Fruit fly (Drosophila melanogaster): ENCODE data around the gene CG10211.

The CG10211 gene

dm6 chr2L:18557965-18558537 lies 40.8 kb downstream of the CG10211 start:
- TF ChIP-seq CG5204 (GFP tag; optimal IDR thresholded peaks at IDR 0.05): peak; percentile 27
- peak; percentile 47 for TF ChIP-seq bab1 (GFP tag; optimal IDR thresholded peaks at IDR 0.05)
- peak; percentile 32 for TF ChIP-seq CG12768 (GFP tag; optimal IDR thresholded peaks at IDR 0.05)
- peak; percentile 70 for TF ChIP-seq CG33017 (tag; optimal IDR thresholded peaks at IDR 0.05)
- TF ChIP-seq Hr96 (GFP tag; optimal IDR thresholded peaks at IDR 0.05): no peak
- peak; percentile 24 for TF ChIP-seq Crg-1 (GFP tag; optimal IDR thresholded peaks at IDR 0.05)
- peak; percentile 53 for TF ChIP-seq CG11617 (GFP tag; optimal IDR thresholded peaks at IDR 0.05)
- TF ChIP-seq CG7101 (tag; optimal IDR thresholded peaks at IDR 0.05): peak; percentile 66
- no peak for TF ChIP-seq Mnt (GFP tag; optimal IDR thresholded peaks at IDR 0.05)
- no peak for TF ChIP-seq Clk (GFP tag; optimal IDR thresholded peaks at IDR 0.05)
- no peak for TF ChIP-seq toe (GFP tag; optimal IDR thresholded peaks at IDR 0.05)
- no peak for TF ChIP-seq ovo (GFP tag; optimal IDR thresholded peaks at IDR 0.05)
- TF ChIP-seq cnc (optimal IDR thresholded peaks at IDR 0.05): no peak
- no peak for TF ChIP-seq CG1620 (GFP tag; optimal IDR thresholded peaks at IDR 0.05)
- peak; percentile 23 for TF ChIP-seq tj (GFP tag; optimal IDR thresholded peaks at IDR 0.05)
- peak; percentile 52 for TF ChIP-seq CG7045 (GFP tag; optimal IDR thresholded peaks at IDR 0.05)
- TF ChIP-seq kay (GFP tag; ENCODE audit: borderline replicate concordance): peak; percentile 70
- peak; percentile 6 for TF ChIP-seq cic (GFP tag; optimal IDR thresholded peaks at IDR 0.05)
- TF ChIP-seq pad (GFP tag; optimal IDR thresholded peaks at IDR 0.05): no peak
- TF ChIP-seq CG14711 (tag; optimal IDR thresholded peaks at IDR 0.05): peak; percentile 65

- TF ChIP-seq cic (GFP tag; optimal IDR thresholded peaks at IDR 0.05) (no peak), CG7045 (GFP tag; optimal IDR thresholded peaks at IDR 0.05) (no peak), CG7101 (tag; optimal IDR thresholded peaks at IDR 0.05) (no peak), CG5204 (GFP tag; optimal IDR thresholded peaks at IDR 0.05) (no peak), cnc (optimal IDR thresholded peaks at IDR 0.05) (no peak), CG12768 (GFP tag; optimal IDR thresholded peaks at IDR 0.05) (no peak), ovo (GFP tag; optimal IDR thresholded peaks at IDR 0.05) (no peak), Mnt (GFP tag; optimal IDR thresholded peaks at IDR 0.05) (no peak), CG14711 (tag; optimal IDR thresholded peaks at IDR 0.05) (no peak), CG1620 (GFP tag; optimal IDR thresholded peaks at IDR 0.05) (no peak), kay (GFP tag; ENCODE audit: borderline replicate concordance) (no peak)
These were observed 41.8 kb downstream of the CG10211 start for dm6 chr2L:18559084-18559483.

- TF ChIP-seq CG11617 (GFP tag; optimal IDR thresholded peaks at IDR 0.05) (no peak), Crg-1 (GFP tag; optimal IDR thresholded peaks at IDR 0.05) (no peak), pad (GFP tag; optimal IDR thresholded peaks at IDR 0.05) (no peak), CG33017 (tag; optimal IDR thresholded peaks at IDR 0.05) (no peak), cic (GFP tag; optimal IDR thresholded peaks at IDR 0.05) (peak; percentile 17), tj (GFP tag; optimal IDR thresholded peaks at IDR 0.05) (no peak), CG1620 (GFP tag; optimal IDR thresholded peaks at IDR 0.05) (no peak), Clk (GFP tag; optimal IDR thresholded peaks at IDR 0.05) (no peak), CG7101 (tag; optimal IDR thresholded peaks at IDR 0.05) (no peak), CG12768 (GFP tag; optimal IDR thresholded peaks at IDR 0.05) (no peak), ovo (GFP tag; optimal IDR thresholded peaks at IDR 0.05) (no peak), kay (GFP tag; ENCODE audit: borderline replicate concordance) (peak; percentile 56), Hr96 (GFP tag; optimal IDR thresholded peaks at IDR 0.05) (no peak), bab1 (GFP tag; optimal IDR thresholded peaks at IDR 0.05) (no peak)
These were observed 43.7 kb downstream of the CG10211 start for dm6 chr2L:18561018-18561417.

dm6 chr2L:18561522-18562119 lies 44.3 kb downstream of the CG10211 start:
- TF ChIP-seq bab1 (GFP tag; optimal IDR thresholded peaks at IDR 0.05): no peak
- no peak for TF ChIP-seq CG33017 (tag; optimal IDR thresholded peaks at IDR 0.05)
- TF ChIP-seq CG12768 (GFP tag; optimal IDR thresholded peaks at IDR 0.05): peak; percentile 36
- TF ChIP-seq pad (GFP tag; optimal IDR thresholded peaks at IDR 0.05): peak; percentile 86
- TF ChIP-seq CG14711 (tag; optimal IDR thresholded peaks at IDR 0.05): no peak
- no peak for TF ChIP-seq Hr96 (GFP tag; optimal IDR thresholded peaks at IDR 0.05)
- TF ChIP-seq Mnt (GFP tag; optimal IDR thresholded peaks at IDR 0.05): peak; percentile 41
- TF ChIP-seq tj (GFP tag; optimal IDR thresholded peaks at IDR 0.05): peak; percentile 8

- peak; percentile 33 for TF ChIP-seq kay (GFP tag; ENCODE audit: borderline replicate concordance)
- no peak for TF ChIP-seq pad (GFP tag; optimal IDR thresholded peaks at IDR 0.05)
- no peak for TF ChIP-seq tj (GFP tag; optimal IDR thresholded peaks at IDR 0.05)
- no peak for TF ChIP-seq Hr96 (GFP tag; optimal IDR thresholded peaks at IDR 0.05)
These were observed 45.3 kb downstream of the CG10211 start for dm6 chr2L:18562573-18562972.

- TF ChIP-seq CG7101 (tag; optimal IDR thresholded peaks at IDR 0.05): peak; percentile 45
- TF ChIP-seq Clk (GFP tag; optimal IDR thresholded peaks at IDR 0.05): no peak
- no peak for TF ChIP-seq Hr96 (GFP tag; optimal IDR thresholded peaks at IDR 0.05)
- TF ChIP-seq kay (GFP tag; ENCODE audit: borderline replicate concordance): peak; percentile 97
- peak; percentile 33 for TF ChIP-seq CG11617 (GFP tag; optimal IDR thresholded peaks at IDR 0.05)
- TF ChIP-seq pad (GFP tag; optimal IDR thresholded peaks at IDR 0.05): no peak
- peak; percentile 43 for TF ChIP-seq tj (GFP tag; optimal IDR thresholded peaks at IDR 0.05)
- TF ChIP-seq CG14711 (tag; optimal IDR thresholded peaks at IDR 0.05): no peak
- peak; percentile 58 for TF ChIP-seq CG33017 (tag; optimal IDR thresholded peaks at IDR 0.05)
- TF ChIP-seq CG5204 (GFP tag; optimal IDR thresholded peaks at IDR 0.05): no peak
- peak; percentile 73 for TF ChIP-seq CG12768 (GFP tag; optimal IDR thresholded peaks at IDR 0.05)
- TF ChIP-seq CG7045 (GFP tag; optimal IDR thresholded peaks at IDR 0.05): peak; percentile 37
- TF ChIP-seq bab1 (GFP tag; optimal IDR thresholded peaks at IDR 0.05): peak; percentile 58
- peak; percentile 84 for TF ChIP-seq cic (GFP tag; optimal IDR thresholded peaks at IDR 0.05)
- peak; percentile 41 for TF ChIP-seq Mnt (GFP tag; optimal IDR thresholded peaks at IDR 0.05)
- TF ChIP-seq ovo (GFP tag; optimal IDR thresholded peaks at IDR 0.05): peak; percentile 51
- TF ChIP-seq Crg-1 (GFP tag; optimal IDR thresholded peaks at IDR 0.05): peak; percentile 41
- no peak for TF ChIP-seq CG1620 (GFP tag; optimal IDR thresholded peaks at IDR 0.05)
- TF ChIP-seq cnc (optimal IDR thresholded peaks at IDR 0.05): no peak
- TF ChIP-seq toe (GFP tag; optimal IDR thresholded peaks at IDR 0.05): no peak
These were observed 45.8 kb downstream of the CG10211 start for dm6 chr2L:18563020-18563546.

All from whole organism, adult.